Fruit fly (Drosophila melanogaster): ENCODE measurements around the gene Skel.

Gene Skel

DNA sequence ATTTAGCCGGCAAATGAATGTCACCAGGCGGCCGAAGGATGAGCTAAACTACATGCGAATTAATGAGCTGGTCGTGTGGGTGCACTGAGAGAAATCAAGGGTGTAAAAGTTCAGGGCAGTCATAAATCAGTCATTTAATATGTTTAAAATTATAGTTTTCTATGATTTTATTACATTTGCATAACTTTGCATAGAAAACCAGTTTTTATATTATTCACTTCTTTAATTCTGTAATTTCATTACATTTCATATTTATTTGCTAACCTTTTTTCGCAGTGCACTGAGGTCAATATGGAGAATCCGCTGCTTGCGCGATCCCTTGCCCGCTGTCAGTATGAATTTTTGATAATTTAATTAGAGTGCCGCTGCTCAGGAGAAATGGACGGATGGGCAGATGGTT, 45.5 kb upstream of the Skel start (continued):
- peak; percentile 5 for TF ChIP-seq Asciz (GFP tag; optimal IDR thresholded peaks at IDR 0.05)
- TF ChIP-seq CG10654 (GFP tag; optimal IDR thresholded peaks at IDR 0.05): peak; percentile 4
- TF ChIP-seq Dip3 (GFP tag; optimal IDR thresholded peaks at IDR 0.05): no peak
- peak; percentile 49 for TF ChIP-seq Hr3 (GFP tag; optimal IDR thresholded peaks at IDR 0.05)
- no peak for TF ChIP-seq Bdp1 (GFP tag; optimal IDR thresholded peaks at IDR 0.05)
- no peak for TF ChIP-seq slou (GFP tag; optimal IDR thresholded peaks at IDR 0.05)
- no peak for TF ChIP-seq CG8359 (GFP tag; optimal IDR thresholded peaks at IDR 0.05; ENCODE audit: borderline replicate concordance)
- TF ChIP-seq H15 (GFP tag; IDR thresholded peaks at IDR 0.05): peak; percentile 53; the same call in 1 of the 3 replicates
- TF ChIP-seq danr (GFP tag; IDR thresholded peaks at IDR 0.05): no peak
- TF ChIP-seq CG10979 (tag; optimal IDR thresholded peaks at IDR 0.05): peak; percentile 73
- peak; percentile 31; the same call in 1 of the 2 replicates for TF ChIP-seq slbo (GFP tag; IDR thresholded peaks at IDR 0.05)
- TF ChIP-seq ci (GFP tag; IDR thresholded peaks at IDR 0.05): no peak
- TF ChIP-seq en (GFP tag; optimal IDR thresholded peaks at IDR 0.05): no peak
- TF ChIP-seq usp (GFP tag; optimal IDR thresholded peaks at IDR 0.05): no peak
- peak; percentile 45 for TF ChIP-seq nmo (GFP tag; optimal IDR thresholded peaks at IDR 0.05)
- TF ChIP-seq Oaz (GFP tag; IDR thresholded peaks at IDR 0.05): no peak
- no peak for TF ChIP-seq D (optimal IDR thresholded peaks at IDR 0.05)
- TF ChIP-seq D (GFP tag; optimal IDR thresholded peaks at IDR 0.05): peak; percentile 22
- TF ChIP-seq CG6683 (GFP tag; optimal IDR thresholded peaks at IDR 0.05): no peak
- TF ChIP-seq Elba2 (GFP tag; optimal IDR thresholded peaks at IDR 0.05): peak; percentile 19
- no peak for TF ChIP-seq D19B (GFP tag; optimal IDR thresholded peaks at IDR 0.05)
- no peak for TF ChIP-seq CG4854 (GFP tag; optimal IDR thresholded peaks at IDR 0.05)
- TF ChIP-seq CG14667 (GFP tag; IDR thresholded peaks at IDR 0.05): no peak
- TF ChIP-seq dpn (GFP tag; optimal IDR thresholded peaks at IDR 0.05): peak; percentile 32 to 35
- no peak for TF ChIP-seq CG7928 (GFP tag; optimal IDR thresholded peaks at IDR 0.05)
- no peak for TF ChIP-seq Kr (GFP tag; optimal IDR thresholded peaks at IDR 0.05)
- no peak for TF ChIP-seq salm (tag; optimal IDR thresholded peaks at IDR 0.05)
- TF ChIP-seq CG9932 (GFP tag; IDR thresholded peaks at IDR 0.05): no peak
- TF ChIP-seq gfzf (GFP tag; optimal IDR thresholded peaks at IDR 0.05): no peak
- TF ChIP-seq ewg (GFP tag; optimal IDR thresholded peaks at IDR 0.05): no peak
- TF ChIP-seq CG6765 (GFP tag; optimal IDR thresholded peaks at IDR 0.05): no peak
- no peak for TF ChIP-seq CG7357 (GFP tag; IDR thresholded peaks at IDR 0.05)
- TF ChIP-seq vvl (GFP tag; IDR thresholded peaks at IDR 0.05): peak; percentile 54
- TF ChIP-seq D19A (tag; optimal IDR thresholded peaks at IDR 0.05): peak; percentile 31
- no peak for TF ChIP-seq ac (GFP tag; optimal IDR thresholded peaks at IDR 0.05)
- no peak for TF ChIP-seq HLH4C (GFP tag; IDR thresholded peaks at IDR 0.05; ENCODE audit: partially characterized antibody)
- no peak for TF ChIP-seq p53 (GFP tag; optimal IDR thresholded peaks at IDR 0.05)
- no peak for TF ChIP-seq Hmx (GFP tag; optimal IDR thresholded peaks at IDR 0.05)
- TF ChIP-seq gcm2 (GFP tag; optimal IDR thresholded peaks at IDR 0.05): no peak
- TF ChIP-seq Oli (tag; optimal IDR thresholded peaks at IDR 0.05): peak; percentile 49
- peak; percentile 29 for TF ChIP-seq CG15269 (tag; optimal IDR thresholded peaks at IDR 0.05)
- TF ChIP-seq fd3F (GFP tag; optimal IDR thresholded peaks at IDR 0.05): no peak
- peak in 1 of 2 experiments; percentile 60 for TF ChIP-seq bsh (GFP tag; optimal IDR thresholded peaks at IDR 0.05)
- peak; percentile 45; the same call in 1 of the 2 replicates for TF ChIP-seq sisA (GFP tag; IDR thresholded peaks at IDR 0.05)
- TF ChIP-seq grau (tag; optimal IDR thresholded peaks at IDR 0.05): peak; percentile 43
- no peak for TF ChIP-seq kni (GFP tag; optimal IDR thresholded peaks at IDR 0.05)
- TF ChIP-seq ara (GFP tag; IDR thresholded peaks at IDR 0.05): peak; percentile 17; the same call in 1 of the 2 replicates
- no peak for TF ChIP-seq Doc3 (GFP tag; IDR thresholded peaks at IDR 0.05; ENCODE audit: partially characterized antibody)
- TF ChIP-seq Nf-YC (tag; optimal IDR thresholded peaks at IDR 0.05): no peak
- TF ChIP-seq fd96Cb (tag; optimal IDR thresholded peaks at IDR 0.05): peak; percentile 40
- no peak for TF ChIP-seq klu (GFP tag; IDR thresholded peaks at IDR 0.05)
- peak; percentile 56 for TF ChIP-seq trem (tag; optimal IDR thresholded peaks at IDR 0.05)

Data from whole organism, embryonic.